Worm (Caenorhabditis elegans): ENCODE results near the gene sri-57.

DNA sequence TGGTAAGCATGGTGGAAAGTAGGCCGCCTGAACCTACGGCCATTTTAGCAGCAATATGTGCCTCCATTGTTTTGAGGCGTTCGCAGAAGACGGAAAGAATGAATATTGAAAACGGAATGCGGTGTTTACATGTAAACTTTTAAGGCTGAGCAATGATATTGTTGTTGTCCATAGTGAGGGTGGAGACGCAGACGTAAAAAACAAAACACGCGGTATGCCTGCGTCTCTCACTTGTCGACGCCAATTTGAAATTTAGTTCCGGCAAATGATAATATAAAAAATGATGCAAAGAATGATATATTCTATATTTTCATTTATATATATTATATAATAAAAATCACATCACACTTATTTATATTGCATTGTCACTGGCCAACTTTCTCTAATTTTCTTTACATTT lies 35.7 kb upstream of the sri-57 start, which contains the start of gene Y47G7B.2:
- no peak for TF ChIP-seq php-3 (GFP tag; IDR thresholded peaks at IDR 0.05)
- TF ChIP-seq rbr-2 (tag; optimal IDR thresholded peaks at IDR 0.05), result no peak
- no peak for TF ChIP-seq pha-4 (GFP tag; IDR thresholded peaks at IDR 0.05)
- TF ChIP-seq pha-4 (tag; optimal IDR thresholded peaks at IDR 0.05), result no peak
- TF ChIP-seq fos-1 (tag; optimal IDR thresholded peaks at IDR 0.05), result no peak
- no peak for TF ChIP-seq lsy-2 (tag; optimal IDR thresholded peaks at IDR 0.05)
- no peak for TF ChIP-seq nhr-28 (tag; optimal IDR thresholded peaks at IDR 0.05)
- TF ChIP-seq fkh-10 (GFP tag; optimal IDR thresholded peaks at IDR 0.05), result no peak
